Fruit fly (Drosophila melanogaster) whole organism, embryonic: ENCODE measurements around the gene NimC3.
A peak's percentile ranks its signal among the peaks of the same experiment; 100 is the strongest.

Experiments
- Bteb2 ChIP-seq: fragments of 200-800 bp; sonication (Bioruptor generic); optimal IDR thresholded peaks from 2 replicates; lab custom pipeline; 2016; ENCODE audit warnings: missing biosample characterization, missing genetic modification characterization
- CG11085 ChIP-seq: fragments of 200-800 bp; sonication (Bioruptor generic); IDR thresholded peaks from 2 replicates; pipeline ENCODE4 v1.3.6; 2022; ENCODE audit warnings: missing biosample characterization, missing genetic modification characterization
- CG11560 ChIP-seq: fragments of 200-800 bp; sonication (Bioruptor generic); IDR thresholded peaks from 3 replicates; pipeline ENCODE4 v1.3.6; 2022; ENCODE audit warnings: missing biosample characterization, missing genetic modification characterization
- CG11696 ChIP-seq: fragments of 200-800 bp; sonication (Bioruptor generic); IDR thresholded peaks from 2 replicates; pipeline ENCODE4 v1.3.6; 2022; ENCODE audit warnings: missing biosample characterization, missing genetic modification characterization
- CG1233 ChIP-seq: fragments of 200-800 bp; sonication (Bioruptor generic); optimal IDR thresholded peaks from 4 replicates; lab custom pipeline; 2018; ENCODE audit warnings: missing biosample characterization, mild to moderate bottlenecking, missing genetic modification characterization
- CG12942 ChIP-seq: fragments of 200-800 bp; sonication (Bioruptor generic); optimal IDR thresholded peaks from 3 replicates; lab custom pipeline; 2016; ENCODE audit warnings: missing biosample characterization, missing genetic modification characterization
- CG13287 ChIP-seq: fragments of 200-800 bp; sonication (Bioruptor generic); IDR thresholded peaks from 2 replicates; pipeline ENCODE4 v1.3.6; 2022; ENCODE audit warnings: missing biosample characterization, missing genetic modification characterization; ENCODE audit not compliant: partially characterized antibody
- CG14860 ChIP-seq: fragments of 200-800 bp; sonication (Bioruptor generic); IDR thresholded peaks from 3 replicates; pipeline ENCODE4 v1.3.6; 2022; ENCODE audit warnings: missing biosample characterization, missing genetic modification characterization; ENCODE audit not compliant: partially characterized antibody
- CG15479 ChIP-seq: fragments of 200-800 bp; sonication (Bioruptor generic); optimal IDR thresholded peaks from 3 replicates; lab custom pipeline; 2019; ENCODE audit warnings: missing biosample characterization, mild to moderate bottlenecking, missing genetic modification characterization, moderate library complexity
- CG17568 ChIP-seq: fragments of 200-800 bp; sonication (Bioruptor generic); optimal IDR thresholded peaks from 2 replicates; lab custom pipeline; 2018; ENCODE audit warnings: missing biosample characterization, mild to moderate bottlenecking, missing genetic modification characterization, moderate library complexity
- CG2712 ChIP-seq: fragments of 200-800 bp; optimal IDR thresholded peaks from 3 replicates; lab custom pipeline; 2019; ENCODE audit warnings: missing biosample characterization, mild to moderate bottlenecking, missing genetic modification characterization, moderate library complexity
- CG30020 ChIP-seq: fragments of 200-800 bp; optimal IDR thresholded peaks from 2 replicates; lab custom pipeline; 2019; ENCODE audit warnings: missing biosample characterization, mild to moderate bottlenecking, missing genetic modification characterization, moderate library complexity
- CG31224 ChIP-seq: fragments of 200-800 bp; sonication (Bioruptor generic); IDR thresholded peaks from 2 replicates; pipeline ENCODE4 v1.3.6; 2022; ENCODE audit warnings: missing biosample characterization, missing genetic modification characterization
- CG33557 ChIP-seq: fragments of 200-800 bp; sonication (Bioruptor generic); optimal IDR thresholded peaks from 2 replicates; lab custom pipeline; 2019; ENCODE audit warnings: missing biosample characterization, mild to moderate bottlenecking, missing genetic modification characterization, moderate library complexity
- CG34422 ChIP-seq: fragments of 200-800 bp; sonication (Bioruptor generic); IDR thresholded peaks from 3 replicates; pipeline ENCODE4 v1.3.6; 2022; ENCODE audit warnings: missing biosample characterization, missing genetic modification characterization
- CG4820 ChIP-seq: fragments of 200-800 bp; sonication (Bioruptor generic); optimal IDR thresholded peaks from 3 replicates; lab custom pipeline; 2016; ENCODE audit warnings: missing biosample characterization, missing genetic modification characterization
- CG8281 ChIP-seq: fragments of 200-800 bp; sonication (Bioruptor generic); optimal IDR thresholded peaks from 2 replicates; lab custom pipeline; 2018; ENCODE audit warnings: missing biosample characterization, mild to moderate bottlenecking, missing genetic modification characterization, moderate library complexity
- CG8924 ChIP-seq: fragments of 200-800 bp; optimal IDR thresholded peaks from 3 replicates; lab custom pipeline; 2019; ENCODE audit warnings: missing biosample characterization, mild to moderate bottlenecking, missing genetic modification characterization, moderate library complexity
- Camta ChIP-seq: fragments of 200-800 bp; sonication (Bioruptor generic); optimal IDR thresholded peaks from 2 replicates; lab custom pipeline; 2016; ENCODE audit warnings: missing biosample characterization, missing genetic modification characterization
- Dip2 ChIP-seq: fragments of 200-800 bp; sonication (Bioruptor generic); IDR thresholded peaks from 2 replicates; pipeline ENCODE4 v1.3.6; 2022; ENCODE audit warnings: missing biosample characterization, missing genetic modification characterization
- E2f2 ChIP-seq: fragments of 200-800 bp; sonication (Bioruptor generic); IDR thresholded peaks from 2 replicates; pipeline ENCODE4 v1.3.6; 2022; ENCODE audit warnings: missing biosample characterization, missing genetic modification characterization
- Ets65A ChIP-seq: fragments of 200-800 bp; sonication (Bioruptor generic); peaks from one replicate; lab custom pipeline; 2016; ENCODE audit warnings: missing biosample characterization, missing genetic modification characterization
- HLH4C ChIP-seq: fragments of 200-800 bp; sonication (Bioruptor generic); IDR thresholded peaks from 3 replicates; pipeline ENCODE4 v1.3.6; 2022; ENCODE audit warnings: missing biosample characterization, missing genetic modification characterization; ENCODE audit not compliant: partially characterized antibody
- Hr39 ChIP-seq: fragments of >200 bp; optimal IDR thresholded peaks from 2 replicates; lab custom pipeline; 2017
- Jarid2 ChIP-seq: fragments of 200-800 bp; sonication (Bioruptor generic); optimal IDR thresholded peaks from 3 replicates; lab custom pipeline; 2017; ENCODE audit warnings: mild to moderate bottlenecking, missing biosample characterization, missing genetic modification reagents, missing genetic modification characterization
- Lim3 ChIP-seq: fragments of 200-800 bp; sonication (Bioruptor generic); IDR thresholded peaks from 2 replicates; pipeline ENCODE4 v1.3.6; 2022; ENCODE audit warnings: missing biosample characterization, missing genetic modification characterization
- Rfx ChIP-seq: fragments of 200-800 bp; sonication (Bioruptor generic); IDR thresholded peaks from 2 replicates; pipeline ENCODE4 v1.3.6; 2022; ENCODE audit warnings: missing biosample characterization, missing genetic modification characterization
- Six4 ChIP-seq: fragments of 200-800 bp; sonication (Bioruptor generic); optimal IDR thresholded peaks from 2 replicates; lab custom pipeline; 2016; ENCODE audit warnings: missing biosample characterization, missing genetic modification characterization
- bowl ChIP-seq: fragments of 200-800 bp; sonication (Bioruptor generic); IDR thresholded peaks from 2 replicates; pipeline ENCODE4 v1.3.6; 2022; ENCODE audit warnings: missing biosample characterization, missing genetic modification characterization
- cg ChIP-seq: fragments of 200-800 bp; sonication (Bioruptor generic); optimal IDR thresholded peaks from 3 replicates; lab custom pipeline; 2019; ENCODE audit warnings: missing biosample characterization, mild to moderate bottlenecking, missing genetic modification characterization, moderate library complexity
- cwo ChIP-seq: fragments of 200-800 bp; sonication (Bioruptor generic); optimal IDR thresholded peaks from 3 replicates; lab custom pipeline; 2017; ENCODE audit warnings: missing biosample characterization, missing genetic modification characterization, mild to moderate bottlenecking, moderate library complexity, missing genetic modification reagents
- dpn ChIP-seq, 2 experiments: fragments of 200-800 bp; sonication (Bioruptor generic); optimal IDR thresholded peaks; 3 replicates each; lab custom pipeline; 2016; ENCODE audit warnings: missing biosample characterization in 2 of 2, missing genetic modification characterization in 2 of 2
- eyg ChIP-seq: fragments of 200-800 bp; sonication (Bioruptor generic); optimal IDR thresholded peaks from 3 replicates; lab custom pipeline; 2016; ENCODE audit warnings: missing biosample characterization, missing genetic modification characterization
- ftz-f1 ChIP-seq: fragments of 200-800 bp; sonication (Bioruptor generic); optimal IDR thresholded peaks from 2 replicates; lab custom pipeline; 2016; ENCODE audit warnings: missing biosample characterization, missing genetic modification characterization
- gce ChIP-seq: fragments of 200-800 bp; sonication (Bioruptor generic); IDR thresholded peaks from 3 replicates; pipeline ENCODE4 v1.3.6; 2022; ENCODE audit warnings: missing biosample characterization, missing genetic modification characterization
- gcm ChIP-seq: fragments of 200-800 bp; sonication (Bioruptor generic); optimal IDR thresholded peaks from 2 replicates; lab custom pipeline; 2019; ENCODE audit warnings: missing biosample characterization, mild to moderate bottlenecking, missing genetic modification characterization, moderate library complexity
- insv ChIP-seq, 2 experiments: fragments of 200-800 bp; sonication (Bioruptor generic); optimal IDR thresholded peaks; 3 replicates each; lab custom pipeline; 2016 to 2018; ENCODE audit warnings: missing biosample characterization in 2 of 2, missing genetic modification characterization in 2 of 2
- luna ChIP-seq: fragments of 200-800 bp; sonication (Bioruptor generic); optimal IDR thresholded peaks from 2 replicates; lab custom pipeline; 2016; ENCODE audit warnings: missing biosample characterization, missing genetic modification characterization
- otp ChIP-seq: fragments of 200-800 bp; sonication (Bioruptor generic); IDR thresholded peaks from 3 replicates; pipeline ENCODE4, ENCODE4 v1.3.6; 2022; ENCODE audit warnings: missing biosample characterization, missing genetic modification characterization
- peb ChIP-seq: fragments of 200-800 bp; sonication (Bioruptor generic); IDR thresholded peaks from 2 replicates; pipeline ENCODE4 v1.3.6; 2022; ENCODE audit warnings: missing biosample characterization, missing genetic modification characterization
- pros ChIP-seq: fragments of 200-800 bp; sonication (Bioruptor generic); optimal IDR thresholded peaks from 3 replicates; lab custom pipeline; 2019; ENCODE audit warnings: missing biosample characterization, mild to moderate bottlenecking, missing genetic modification characterization, moderate library complexity
- sc ChIP-seq, 3 experiments: fragments of >200 bp in 2 of 3; fragments of 200-800 bp in 1 of 3; sonication (Bioruptor generic) in 1 of 3; optimal IDR thresholded peaks; 2 replicates in 2 of 3; 3 replicates in 1 of 3; lab custom pipeline; 2017; ENCODE audit warnings: mild to moderate bottlenecking in 1 of 3, missing biosample characterization in 1 of 3, missing genetic modification characterization in 1 of 3, missing genetic modification reagents in 1 of 3
- sr ChIP-seq: fragments of 200-800 bp; sonication (Bioruptor generic); IDR thresholded peaks from 3 replicates; pipeline ENCODE4 v1.3.6; 2022; ENCODE audit warnings: missing biosample characterization, missing genetic modification characterization
- tll ChIP-seq, 2 experiments: fragments of 200-800 bp in 1 of 2; fragments of >200 bp in 1 of 2; sonication (Bioruptor generic) in 1 of 2; optimal IDR thresholded peaks; 2 replicates each; lab custom pipeline; 2017 to 2019; ENCODE audit warnings: missing biosample characterization in 2 of 2, missing genetic modification characterization in 2 of 2, mild to moderate bottlenecking in 1 of 2, moderate library complexity in 1 of 2
- ttk ChIP-seq: fragments of 200-800 bp; sonication (Bioruptor generic); IDR thresholded peaks from 2 replicates; pipeline ENCODE4 v2.1.2; 2022; ENCODE audit warnings: missing biosample characterization, missing genetic modification characterization
- tup ChIP-seq: fragments of 200-800 bp; sonication (Bioruptor generic); optimal IDR thresholded peaks from 2 replicates; lab custom pipeline; 2016; ENCODE audit warnings: missing biosample characterization, mild to moderate bottlenecking, missing genetic modification characterization, moderate library complexity
- wdn ChIP-seq: fragments of 200-800 bp; sonication (Bioruptor generic); IDR thresholded peaks from 2 replicates; pipeline ENCODE4 v1.3.6; 2022; ENCODE audit warnings: missing biosample characterization, missing genetic modification characterization

The NimC3 gene

DNA sequence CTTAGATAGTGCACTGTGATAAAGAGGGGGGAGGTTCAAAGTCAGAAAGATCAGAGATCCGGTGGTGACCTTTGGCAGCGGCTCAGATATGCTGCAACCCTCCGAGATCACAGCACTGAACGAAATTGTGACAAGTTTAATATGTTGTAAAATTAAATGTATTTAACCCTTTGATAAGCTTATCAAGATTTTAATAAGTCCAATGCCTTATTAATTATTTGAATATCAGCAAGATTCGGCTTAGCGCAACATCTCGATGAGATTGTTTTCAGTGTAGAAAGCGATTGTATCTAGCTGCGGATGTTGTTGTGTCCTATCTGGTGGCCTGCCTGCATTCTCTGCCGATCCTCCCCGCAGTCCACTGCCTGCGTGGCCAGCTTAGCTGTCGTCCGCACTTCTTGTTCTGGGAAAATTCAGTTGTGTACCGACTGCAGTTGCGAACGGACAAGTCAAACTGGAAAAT lies 27.2 kb upstream of the NimC3 start, which contains the start of gene NimC4 (continued):
- TF ChIP-seq wdn (GFP tag; lab: Robert Waterston, UW) (no peak), pros (GFP tag; lab: Kevin White, UChicago) (peak; percentile 20), Dip2 (GFP tag; lab: Robert Waterston, UW) (no peak), E2f2 (no peak; the same call in 1 of the 2 replicates)

DNA sequence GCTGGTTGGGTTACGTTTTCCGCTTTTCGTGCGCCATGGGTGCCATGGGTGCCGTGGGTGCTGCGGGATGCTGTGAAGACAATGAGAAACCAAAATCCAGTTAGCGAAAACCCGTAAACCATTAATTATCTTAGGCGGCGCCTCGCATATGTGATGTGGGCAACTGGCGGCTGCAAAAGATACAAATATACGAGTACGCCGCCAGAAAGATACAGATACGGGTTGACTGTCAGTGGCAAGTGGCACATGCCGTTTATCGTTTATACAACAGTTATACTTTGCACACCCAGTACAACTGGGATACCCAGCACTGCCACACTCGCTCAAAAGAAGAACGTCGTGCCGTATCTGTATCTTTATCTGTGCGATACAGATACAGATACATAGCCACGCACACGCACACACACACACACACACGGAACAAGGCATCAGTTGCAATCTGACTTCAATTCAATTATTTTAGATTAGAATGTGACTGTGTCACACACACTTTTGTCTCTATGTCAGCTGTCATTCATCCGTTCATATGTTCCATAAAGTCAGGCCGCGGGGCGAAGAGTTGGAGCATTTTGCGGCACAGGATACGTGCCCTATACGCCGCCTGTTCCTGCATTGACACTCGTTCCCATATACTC lies 25.7 kb upstream of the NimC3 start:
- TF ChIP-seq dpn (GFP tag; optimal IDR thresholded peaks at IDR 0.05; lab: Kevin White, UChicago) = no peak
- peak in 1 of 2 experiments; percentile 17 for TF ChIP-seq tll (GFP tag; optimal IDR thresholded peaks at IDR 0.05; lab: Kevin White, UChicago)
- no peak for TF ChIP-seq peb
- TF ChIP-seq CG11560 (tag; lab: Robert Waterston, UW) = no peak
- 0 out of 2 replicates have a peak, but pooled peaks have one; percentile 6 for TF ChIP-seq Lim3 (GFP tag; lab: Robert Waterston, UW)
- TF ChIP-seq tup (GFP tag; lab: Kevin White, UChicago) = no peak
- TF ChIP-seq ttk = no peak
- TF ChIP-seq Ets65A = peak; percentile 72
- TF ChIP-seq CG15479 (GFP tag; lab: Kevin White, UChicago) = peak; percentile 92
- TF ChIP-seq Hr39 (lab: Kevin White, UChicago) = no peak
- TF ChIP-seq Bteb2 = no peak
- no peak for TF ChIP-seq CG11696
- no peak for TF ChIP-seq CG2712 (tag; lab: Kevin White, UChicago)
- peak; percentile 61 for TF ChIP-seq cg (GFP tag; lab: Kevin White, UChicago)
- TF ChIP-seq gcm (GFP tag; lab: Kevin White, UChicago) = peak; percentile 67
- TF ChIP-seq gce (GFP tag; lab: Robert Waterston, UW) = no peak
- no peak for TF ChIP-seq otp (GFP tag; lab: Robert Waterston, UW)

DNA sequence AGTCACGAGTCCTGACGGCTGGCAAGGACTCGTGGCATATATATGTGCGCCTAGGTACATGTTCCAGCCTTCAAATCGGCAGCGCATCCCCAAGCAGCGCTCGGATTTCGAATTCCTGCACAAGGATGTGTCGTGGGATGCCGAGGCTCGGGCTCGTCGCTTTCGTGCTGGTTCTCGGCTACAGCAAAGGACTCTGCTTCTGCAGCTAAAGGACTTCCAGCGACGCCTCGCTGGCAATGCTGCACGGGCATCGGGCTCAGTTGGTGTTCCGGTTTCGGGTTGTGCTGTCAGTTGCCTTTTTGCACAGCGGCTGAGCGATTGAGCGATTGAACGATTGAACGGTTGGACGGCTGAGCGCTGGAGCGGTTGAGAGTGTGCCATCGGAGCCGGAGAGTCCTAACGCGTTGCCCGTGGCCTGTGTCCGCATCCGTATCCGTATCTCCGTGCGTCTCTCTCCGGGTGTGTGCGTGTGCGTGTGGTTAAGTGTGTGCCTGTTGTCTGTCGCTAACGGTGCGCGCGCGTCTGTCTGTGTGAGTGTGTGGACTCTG lies 20.0 kb upstream of the NimC3 start, which contains the start of gene nAChRalpha5:
TSS of gene nAChRalpha5 (plus strand) at position 235 of the 548 bp plus-strand sequence.
- no peak for TF ChIP-seq Rfx (GFP tag; lab: Robert Waterston, UW)
- TF ChIP-seq bowl (GFP tag; lab: Robert Waterston, UW) = no peak
- TF ChIP-seq luna (GFP tag; lab: Kevin White, UChicago) = no peak
- TF ChIP-seq CG33557 (GFP tag; lab: Kevin White, UChicago) = no peak
- TF ChIP-seq Camta = no peak
- no peak for TF ChIP-seq CG17568
- TF ChIP-seq CG12942 = no peak
- TF ChIP-seq eyg (GFP tag; lab: Kevin White, UChicago) = no peak
- TF ChIP-seq CG8924 (tag; lab: Kevin White, UChicago) = no peak
- TF ChIP-seq CG8281 = peak; percentile 93
- no peak for TF ChIP-seq CG34422 (GFP tag; lab: Robert Waterston, UW)
- no peak for TF ChIP-seq insv (GFP tag; optimal IDR thresholded peaks at IDR 0.05; lab: Kevin White, UChicago)
- no peak for TF ChIP-seq CG11085 (GFP tag; lab: Robert Waterston, UW)
- no peak for TF ChIP-seq ftz-f1 (GFP tag; lab: Kevin White, UChicago)
- peak; percentile 38 for TF ChIP-seq Jarid2
- no peak for TF ChIP-seq HLH4C (GFP tag; lab: Robert Waterston, UW)
- TF ChIP-seq CG4820 = no peak
- no peak for TF ChIP-seq CG1233 (GFP tag; lab: Kevin White, UChicago)
- no peak for TF ChIP-seq CG30020 (tag; lab: Kevin White, UChicago)
- TF ChIP-seq CG14860 (GFP tag; lab: Robert Waterston, UW) = no peak
- TF ChIP-seq Ets65A = peak; percentile 90
- no peak for TF ChIP-seq CG31224 (GFP tag; lab: Robert Waterston, UW)
- no peak for TF ChIP-seq Six4 (GFP tag; lab: Kevin White, UChicago)
- TF ChIP-seq CG13287 (GFP tag; lab: Robert Waterston, UW) = no peak
- TF ChIP-seq cwo (GFP tag; lab: Kevin White, UChicago) = no peak
- no peak for TF ChIP-seq sc (optimal IDR thresholded peaks at IDR 0.05; lab: Kevin White, UChicago)
- TF ChIP-seq sc (GFP tag; optimal IDR thresholded peaks at IDR 0.05; lab: Kevin White, UChicago) = no peak
- TF ChIP-seq sr (GFP tag; lab: Robert Waterston, UW) = no peak
